Worm (Caenorhabditis elegans) whole organism, L4 larva: ENCODE data around the gene cct-5.

Source experiments
- lin-39 ChIP-seq: fragments of 150-350 bp; optimal IDR thresholded peaks from 2 replicates; lab custom pipeline; 2014; ENCODE audit warnings: missing biosample characterization, missing genetic modification reagents, missing genetic modification characterization
- nhr-237 ChIP-seq: sonication (generic microtip); optimal IDR thresholded peaks from 2 replicates; lab custom pipeline; 2017; ENCODE audit warnings: missing biosample characterization, missing genetic modification characterization
- unc-130 ChIP-seq: sonication (generic microtip); optimal IDR thresholded peaks from 2 replicates; lab custom pipeline; 2016; ENCODE audit warnings: missing genetic modification reagents, missing genetic modification characterization, missing compliant biosample characterization

ce11 chrIII:4551963-4552362 is 44.0 kb upstream of the cct-5 start:
- no peak for TF ChIP-seq nhr-237
- TF ChIP-seq unc-130 (GFP tag; lab: Kevin White, UChicago), result no peak
- no peak for TF ChIP-seq lin-39 (tag; lab: Kevin White, UChicago)
